Fruit fly (Drosophila melanogaster) whole organism, embryonic: Measurements from ENCODE around the gene Traf-like.

Experiments used
- ATbp ChIP-seq: fragments of 200-800 bp; sonication (Bioruptor generic); optimal IDR thresholded peaks from 2 replicates; lab custom pipeline; 2017; ENCODE audit warnings: missing biosample characterization, mild to moderate bottlenecking, missing genetic modification characterization, missing genetic modification reagents
- Aef1 ChIP-seq: fragments of 200-800 bp; sonication (Bioruptor generic); IDR thresholded peaks from 3 replicates; pipeline ENCODE4 v1.3.6; 2022; ENCODE audit warnings: missing biosample characterization, missing genetic modification characterization
- Antp ChIP-seq: fragments of 200-800 bp; sonication (Bioruptor generic); optimal IDR thresholded peaks from 3 replicates; lab custom pipeline; 2016; ENCODE audit warnings: missing biosample characterization, missing genetic modification characterization
- Asciz ChIP-seq: fragments of 200-800 bp; sonication (Bioruptor generic); optimal IDR thresholded peaks from 2 replicates; lab custom pipeline; 2017; ENCODE audit warnings: missing biosample characterization, mild to moderate bottlenecking, missing genetic modification characterization, missing genetic modification reagents
- Bteb2 ChIP-seq: fragments of 200-800 bp; sonication (Bioruptor generic); optimal IDR thresholded peaks from 2 replicates; lab custom pipeline; 2016; ENCODE audit warnings: missing biosample characterization, missing genetic modification characterization
- C15 ChIP-seq: fragments of 200-800 bp; sonication (Bioruptor generic); IDR thresholded peaks from 3 replicates; pipeline ENCODE4 v1.3.6; 2022; ENCODE audit warnings: missing biosample characterization, missing genetic modification characterization
- CG10543 ChIP-seq: fragments of 200-800 bp; sonication (Bioruptor generic); optimal IDR thresholded peaks from 3 replicates; lab custom pipeline; 2017; ENCODE audit warnings: missing biosample characterization, mild to moderate bottlenecking, missing genetic modification characterization, moderate library complexity
- CG10979 ChIP-seq: fragments of 200-800 bp; sonication (Bioruptor generic); optimal IDR thresholded peaks from 2 replicates; lab custom pipeline; 2018; ENCODE audit warnings: missing biosample characterization, mild to moderate bottlenecking, missing genetic modification characterization, moderate library complexity
- CG11398 ChIP-seq: fragments of 200-800 bp; sonication (Bioruptor generic); optimal IDR thresholded peaks from 2 replicates; lab custom pipeline; 2016; ENCODE audit warnings: missing biosample characterization, missing genetic modification characterization
- CG11456 ChIP-seq: fragments of 200-800 bp; sonication (Bioruptor generic); IDR thresholded peaks from 3 replicates; pipeline ENCODE4 v1.3.6; 2022; ENCODE audit warnings: missing biosample characterization, missing genetic modification characterization
- CG11695 ChIP-seq: fragments of 200-800 bp; sonication (Bioruptor generic); IDR thresholded peaks from 3 replicates; pipeline ENCODE4 v1.3.6; 2022; ENCODE audit warnings: missing biosample characterization, missing genetic modification characterization
- CG12299 ChIP-seq: fragments of 200-800 bp; sonication (Bioruptor generic); optimal IDR thresholded peaks from 2 replicates; lab custom pipeline; 2018; ENCODE audit warnings: missing biosample characterization, mild to moderate bottlenecking, missing genetic modification characterization
- CG13424 ChIP-seq: fragments of 200-800 bp; sonication (Bioruptor generic); optimal IDR thresholded peaks from 2 replicates; lab custom pipeline; 2019; ENCODE audit warnings: missing biosample characterization, mild to moderate bottlenecking, missing genetic modification characterization, moderate library complexity
- CG14014 ChIP-seq: fragments of 200-800 bp; sonication (Bioruptor generic); IDR thresholded peaks from 2 replicates; pipeline ENCODE4 v1.3.6; 2022; ENCODE audit warnings: missing biosample characterization, missing genetic modification characterization
- CG1602 ChIP-seq: fragments of 200-800 bp; sonication (Bioruptor generic); optimal IDR thresholded peaks from 3 replicates; lab custom pipeline; 2016; ENCODE audit warnings: missing biosample characterization, missing genetic modification characterization
- CG1603 ChIP-seq: fragments of 200-800 bp; sonication (Bioruptor generic); optimal IDR thresholded peaks from 2 replicates; lab custom pipeline; 2019; ENCODE audit warnings: missing biosample characterization, mild to moderate bottlenecking, missing genetic modification characterization, moderate library complexity
- CG17385 ChIP-seq: fragments of 200-800 bp; sonication (Bioruptor generic); optimal IDR thresholded peaks from 3 replicates; lab custom pipeline; 2018; ENCODE audit warnings: missing biosample characterization, mild to moderate bottlenecking, missing genetic modification characterization
- CG1792 ChIP-seq: fragments of 200-800 bp; sonication (Bioruptor generic); optimal IDR thresholded peaks from 2 replicates; lab custom pipeline; 2016; ENCODE audit warnings: missing biosample characterization, missing genetic modification characterization
- CG2712 ChIP-seq: fragments of 200-800 bp; optimal IDR thresholded peaks from 3 replicates; lab custom pipeline; 2019; ENCODE audit warnings: missing biosample characterization, mild to moderate bottlenecking, missing genetic modification characterization, moderate library complexity
- CG31224 ChIP-seq: fragments of 200-800 bp; sonication (Bioruptor generic); IDR thresholded peaks from 2 replicates; pipeline ENCODE4 v1.3.6; 2022; ENCODE audit warnings: missing biosample characterization, missing genetic modification characterization
- CG32532 ChIP-seq: fragments of 200-800 bp; sonication (Bioruptor generic); IDR thresholded peaks from 2 replicates; pipeline ENCODE4 v1.3.6; 2022; ENCODE audit warnings: missing biosample characterization, missing genetic modification characterization
- CG34376 ChIP-seq: fragments of 200-800 bp; sonication (Bioruptor generic); optimal IDR thresholded peaks from 2 replicates; lab custom pipeline; 2018; ENCODE audit warnings: missing biosample characterization, mild to moderate bottlenecking, missing genetic modification characterization
- CG6689 ChIP-seq: fragments of 200-800 bp; sonication (Bioruptor generic); IDR thresholded peaks from 2 replicates; pipeline ENCODE4 v1.3.6; 2022; ENCODE audit warnings: missing biosample characterization, missing genetic modification characterization
- CG6791 ChIP-seq: fragments of 200-800 bp; sonication (Bioruptor generic); IDR thresholded peaks from 3 replicates; pipeline ENCODE4 v1.3.6; 2022; ENCODE audit warnings: missing biosample characterization, missing genetic modification characterization; ENCODE audit not compliant: partially characterized antibody
- CG8924 ChIP-seq: fragments of 200-800 bp; optimal IDR thresholded peaks from 3 replicates; lab custom pipeline; 2019; ENCODE audit warnings: missing biosample characterization, mild to moderate bottlenecking, missing genetic modification characterization, moderate library complexity
- CG9817 ChIP-seq: fragments of 200-800 bp; sonication (Bioruptor generic); optimal IDR thresholded peaks from 2 replicates; lab custom pipeline; 2018; ENCODE audit warnings: missing biosample characterization, mild to moderate bottlenecking, missing genetic modification characterization, moderate library complexity
- CHES-1-like ChIP-seq: fragments of 200-800 bp; sonication (Bioruptor generic); optimal IDR thresholded peaks from 2 replicates; lab custom pipeline; 2016; ENCODE audit warnings: missing biosample characterization, missing genetic modification characterization
- D19A ChIP-seq: fragments of 200-800 bp; optimal IDR thresholded peaks from 3 replicates; lab custom pipeline; 2019; ENCODE audit warnings: missing biosample characterization, mild to moderate bottlenecking, missing genetic modification characterization, moderate library complexity
- E2f1 ChIP-seq: fragments of 200-800 bp; sonication (Bioruptor generic); IDR thresholded peaks from 2 replicates; pipeline ENCODE4 v1.3.6; 2022; ENCODE audit warnings: missing biosample characterization, missing genetic modification characterization
- NK7.1 ChIP-seq: fragments of 200-800 bp; sonication (Bioruptor generic); optimal IDR thresholded peaks from 3 replicates; lab custom pipeline; 2016; ENCODE audit warnings: missing biosample characterization, missing genetic modification characterization
- Sox100B ChIP-seq: fragments of 200-800 bp; sonication (Bioruptor generic); optimal IDR thresholded peaks from 3 replicates; lab custom pipeline; 2018; ENCODE audit warnings: missing biosample characterization, mild to moderate bottlenecking, missing genetic modification characterization
- ac ChIP-seq: fragments of 200-800 bp; sonication (Bioruptor generic); optimal IDR thresholded peaks from 3 replicates; lab custom pipeline; 2017; ENCODE audit warnings: missing biosample characterization, mild to moderate bottlenecking, missing genetic modification characterization
- cas ChIP-seq: fragments of 200-800 bp; sonication (Bioruptor generic); IDR thresholded peaks from 2 replicates; pipeline ENCODE4 v1.3.6; 2022; ENCODE audit warnings: missing biosample characterization, missing genetic modification characterization
- ci ChIP-seq: fragments of 200-800 bp; sonication (Bioruptor generic); IDR thresholded peaks from 3 replicates; pipeline ENCODE4 v1.3.6; 2022; ENCODE audit warnings: missing biosample characterization, missing genetic modification characterization
- croc ChIP-seq: fragments of 200-800 bp; sonication (Bioruptor generic); conservative IDR thresholded peaks from 3 replicates; pipeline ENCODE4 v1.3.6; 2022; ENCODE audit warnings: missing biosample characterization, missing genetic modification characterization
- da ChIP-seq: fragments of 200-800 bp; sonication (Bioruptor generic); optimal IDR thresholded peaks from 2 replicates; lab custom pipeline; 2016; ENCODE audit warnings: missing biosample characterization, missing genetic modification characterization
- dysf ChIP-seq: fragments of 200-800 bp; sonication (Bioruptor generic); IDR thresholded peaks from 3 replicates; pipeline ENCODE4 v1.3.6; 2022; ENCODE audit warnings: missing biosample characterization, missing genetic modification characterization
- grn ChIP-seq: fragments of 200-800 bp; sonication (Bioruptor generic); optimal IDR thresholded peaks from 3 replicates; lab custom pipeline; 2017; ENCODE audit warnings: missing biosample characterization, missing genetic modification characterization
- lab ChIP-seq: fragments of 200-800 bp; sonication (Bioruptor generic); optimal IDR thresholded peaks from 3 replicates; lab custom pipeline; 2017; ENCODE audit warnings: missing biosample characterization, missing genetic modification characterization, mild to moderate bottlenecking, moderate library complexity, missing genetic modification reagents
- mirr ChIP-seq: fragments of 200-800 bp; sonication (Bioruptor generic); optimal IDR thresholded peaks from 3 replicates; lab custom pipeline; 2018; ENCODE audit warnings: missing biosample characterization, mild to moderate bottlenecking, missing genetic modification characterization
- nerfin-1 ChIP-seq: fragments of 200-800 bp; sonication (Bioruptor generic); optimal IDR thresholded peaks from 3 replicates; lab custom pipeline; 2019; ENCODE audit warnings: missing biosample characterization, mild to moderate bottlenecking, missing genetic modification characterization, moderate library complexity
- nmo ChIP-seq: fragments of 200-800 bp; sonication (Bioruptor generic); optimal IDR thresholded peaks from 2 replicates; lab custom pipeline; 2018; ENCODE audit warnings: missing biosample characterization, mild to moderate bottlenecking, missing genetic modification characterization, moderate library complexity
- ranshi ChIP-seq: fragments of 200-800 bp; sonication (Bioruptor generic); IDR thresholded peaks from 2 replicates; pipeline ENCODE4 v1.3.6; 2022; ENCODE audit warnings: missing biosample characterization, missing genetic modification characterization
- sens ChIP-seq: fragments of 200-800 bp; sonication (Bioruptor generic); peaks from one replicate; lab custom pipeline; 2016; ENCODE audit warnings: missing biosample characterization, missing genetic modification characterization
- sr ChIP-seq: fragments of 200-800 bp; sonication (Bioruptor generic); IDR thresholded peaks from 3 replicates; pipeline ENCODE4 v1.3.6; 2022; ENCODE audit warnings: missing biosample characterization, missing genetic modification characterization
- tll ChIP-seq, 2 experiments: fragments of 200-800 bp in 1 of 2; fragments of >200 bp in 1 of 2; sonication (Bioruptor generic) in 1 of 2; optimal IDR thresholded peaks; 2 replicates each; lab custom pipeline; 2017 to 2019; ENCODE audit warnings: missing biosample characterization in 2 of 2, missing genetic modification characterization in 2 of 2, mild to moderate bottlenecking in 1 of 2, moderate library complexity in 1 of 2
- vnd ChIP-seq: fragments of 200-800 bp; sonication (Bioruptor generic); IDR thresholded peaks from 3 replicates; pipeline ENCODE4 v1.3.6; 2022; ENCODE audit warnings: missing biosample characterization, missing genetic modification characterization; ENCODE audit not compliant: partially characterized antibody
- vvl ChIP-seq: fragments of 200-800 bp; sonication (Bioruptor generic); IDR thresholded peaks from 2 replicates; pipeline ENCODE4 v1.3.6; 2022; ENCODE audit warnings: missing biosample characterization, missing genetic modification characterization

Traf-like gene

dm6 chrX:16414451-16415368 is at the start of gene Traf-like:
Gene Traf-like, plus strand, starts transcription at chrX:16415046.
- TF ChIP-seq CG12299 (no peak), da (GFP tag; lab: Kevin White, UChicago) (no peak), ci (GFP tag; lab: Robert Waterston, UW) (peak; percentile 58; the same call in 2 of the 3 replicates), NK7.1 (GFP tag; lab: Kevin White, UChicago) (no peak), Bteb2 (no peak), CG32532 (peak; percentile 37; the same call in 1 of the 2 replicates), CG17385 (peak; percentile 9), ac (GFP tag; lab: Kevin White, UChicago) (no peak), lab (GFP tag; lab: Kevin White, UChicago) (peak; percentile 45), CG6791 (GFP tag; lab: Robert Waterston, UW) (no peak), CG11398 (no peak), CHES-1-like (GFP tag; lab: Kevin White, UChicago) (no peak), Asciz (peak; percentile 14), CG2712 (peak; percentile 8), dysf (GFP tag; lab: Robert Waterston, UW) (0 out of 3 replicates have a peak, but pooled peaks have one; percentile 17), CG10979 (tag; lab: Kevin White, UChicago) (peak; percentile 10), vnd (GFP tag; lab: Robert Waterston, UW) (no peak), ranshi (0 out of 2 replicates have a peak, but pooled peaks have one; percentile 34), CG14014 (GFP tag; lab: Robert Waterston, UW) (0 out of 2 replicates have a peak, but pooled peaks have one; percentile 10), Sox100B (GFP tag; lab: Kevin White, UChicago) (peak; percentile 2), mirr (GFP tag; lab: Kevin White, UChicago) (peak; percentile 76), C15 (no peak), D19A (tag; lab: Kevin White, UChicago) (peak; percentile 44), cas (GFP tag; lab: Robert Waterston, UW) (no peak), CG34376 (GFP tag; lab: Kevin White, UChicago) (peak; percentile 67), CG31224 (GFP tag; lab: Robert Waterston, UW) (no peak), nerfin-1 (tag; lab: Kevin White, UChicago) (no peak), sens (GFP tag; lab: Kevin White, UChicago) (peak; percentile 76), CG1792 (GFP tag; lab: Kevin White, UChicago) (no peak), Aef1 (no peak), ATbp (GFP tag; lab: Kevin White, UChicago) (peak; percentile 10), vvl (peak; percentile 24; the same call in 1 of the 2 replicates), nmo (GFP tag; lab: Kevin White, UChicago) (peak; percentile 34), CG1603 (peak; percentile 48), CG11695 (GFP tag; lab: Robert Waterston, UW) (0 out of 3 replicates have a peak, but pooled peaks have one; percentile 38), CG6689 (0 out of 2 replicates have a peak, but pooled peaks have one; percentile 22), CG11456 (GFP tag; lab: Robert Waterston, UW) (no peak), CG9817 (tag; lab: Kevin White, UChicago) (peak; percentile 5), CG8924 (tag; lab: Kevin White, UChicago) (peak; percentile 22), CG1602 (GFP tag; lab: Kevin White, UChicago) (no peak), CG13424 (tag; lab: Kevin White, UChicago) (peak; percentile 47), tll (GFP tag; optimal IDR thresholded peaks at IDR 0.05; lab: Kevin White, UChicago) (no peak), Antp (no peak), sr (GFP tag; lab: Robert Waterston, UW) (no peak), CG10543 (peak; percentile 79), grn (GFP tag; lab: Kevin White, UChicago) (peak; percentile 41), croc (GFP tag; lab: Robert Waterston, UW) (no peak; the same call in 2 of the 3 replicates), E2f1 (GFP tag; lab: Robert Waterston, UW) (peak; percentile 42; the same call in 1 of the 2 replicates)
